Worm (Caenorhabditis elegans): ENCODE results near the gene txdc-17.
"Not testable (repeated sequence)": the region's sequence is repeated elsewhere in the genome, so short reads cannot be mapped to it uniquely, and the experiment has no call there.

The txdc-17 gene

DNA sequence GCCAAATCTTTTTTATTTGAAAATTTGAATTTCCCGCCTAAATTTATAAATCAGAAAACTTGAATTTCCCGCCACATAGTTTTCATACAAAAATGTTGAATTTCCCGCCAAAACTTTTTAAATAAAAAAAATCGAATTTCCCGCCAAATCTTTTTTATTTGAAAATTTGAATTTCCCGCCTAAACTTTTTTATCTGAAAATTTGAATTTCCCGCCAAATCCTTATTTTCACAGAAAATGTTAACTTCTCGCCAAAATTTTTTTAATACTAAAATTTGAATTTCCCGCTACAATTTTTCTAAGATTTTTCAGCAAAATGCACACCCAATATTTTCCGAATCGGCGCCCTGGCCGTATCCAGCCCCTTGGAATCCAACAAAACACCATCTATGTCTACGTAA is 47.5 kb downstream of the txdc-17 start, which contains the start of gene F56F11.2:
F56F11.2 (plus strand) TSS at position 301 of the 400 bp plus-strand sequence.
- not testable (repeated sequence) for TF ChIP-seq ceh-19 (GFP tag; optimal IDR thresholded peaks at IDR 0.05); pax-1 (tag; optimal IDR thresholded peaks at IDR 0.05); ceh-22 (tag; optimal IDR thresholded peaks at IDR 0.05)
